Fruit fly (Drosophila melanogaster) whole organism, embryonic: ENCODE data around the gene tup.

Experiments used
- B-H2 ChIP-seq: fragments of 200-800 bp; sonication (Bioruptor generic); optimal IDR thresholded peaks from 2 replicates; lab custom pipeline; 2018; ENCODE audit warnings: missing biosample characterization, mild to moderate bottlenecking, missing genetic modification characterization
- CG10147 ChIP-seq: fragments of 200-800 bp; sonication (Bioruptor generic); optimal IDR thresholded peaks from 2 replicates; lab custom pipeline; 2019; ENCODE audit warnings: missing biosample characterization, mild to moderate bottlenecking, missing genetic modification characterization, moderate library complexity
- CG10274 ChIP-seq: fragments of 200-800 bp; sonication (Bioruptor generic); optimal IDR thresholded peaks from 3 replicates; lab custom pipeline; 2017; ENCODE audit warnings: missing biosample characterization, mild to moderate bottlenecking, missing genetic modification characterization
- CG10462 ChIP-seq: fragments of 200-800 bp; sonication (Bioruptor generic); optimal IDR thresholded peaks from 2 replicates; lab custom pipeline; 2016; ENCODE audit warnings: missing biosample characterization, missing genetic modification characterization
- CG11085 ChIP-seq: fragments of 200-800 bp; sonication (Bioruptor generic); IDR thresholded peaks from 2 replicates; pipeline ENCODE4 v1.3.6; 2022; ENCODE audit warnings: missing biosample characterization, missing genetic modification characterization
- CG11723 ChIP-seq: fragments of 200-800 bp; sonication (Bioruptor generic); optimal IDR thresholded peaks from 2 replicates; lab custom pipeline; 2017; ENCODE audit warnings: missing biosample characterization, mild to moderate bottlenecking, missing genetic modification characterization
- CG12299 ChIP-seq: fragments of 200-800 bp; sonication (Bioruptor generic); optimal IDR thresholded peaks from 2 replicates; lab custom pipeline; 2018; ENCODE audit warnings: missing biosample characterization, mild to moderate bottlenecking, missing genetic modification characterization
- CG15514 ChIP-seq: fragments of 200-800 bp; sonication (Bioruptor generic); optimal IDR thresholded peaks from 3 replicates; lab custom pipeline; 2017; ENCODE audit warnings: missing biosample characterization, missing genetic modification characterization, mild to moderate bottlenecking, moderate library complexity, missing genetic modification reagents
- CG16813 ChIP-seq: fragments of 200-800 bp; sonication (Bioruptor generic); IDR thresholded peaks from 3 replicates; pipeline ENCODE4 v1.3.6; 2022; ENCODE audit warnings: missing biosample characterization, missing genetic modification characterization; ENCODE audit not compliant: partially characterized antibody
- CG17912 ChIP-seq: fragments of 200-800 bp; sonication (Bioruptor generic); optimal IDR thresholded peaks from 2 replicates; lab custom pipeline; 2018; ENCODE audit warnings: missing biosample characterization, mild to moderate bottlenecking, missing genetic modification characterization
- CG2889 ChIP-seq: fragments of 200-800 bp; sonication (Bioruptor generic); IDR thresholded peaks from 3 replicates; pipeline ENCODE4 v1.3.6; 2022; ENCODE audit warnings: missing biosample characterization, missing genetic modification characterization
- CG30403 ChIP-seq: fragments of 200-800 bp; sonication (Bioruptor generic); optimal IDR thresholded peaks from 3 replicates; lab custom pipeline; 2016; ENCODE audit warnings: missing biosample characterization, missing genetic modification characterization
- CG30431 ChIP-seq: fragments of 200-800 bp; sonication (Bioruptor generic); optimal IDR thresholded peaks from 2 replicates; lab custom pipeline; 2017; ENCODE audit warnings: missing biosample characterization, missing genetic modification characterization
- CG31441 ChIP-seq: fragments of 200-800 bp; sonication (Bioruptor generic); IDR thresholded peaks from 2 replicates; pipeline ENCODE4 v1.3.6; 2022; ENCODE audit warnings: missing biosample characterization, missing genetic modification characterization
- CG7745 ChIP-seq: fragments of 200-800 bp; sonication (Bioruptor generic); optimal IDR thresholded peaks from 2 replicates; lab custom pipeline; 2018; ENCODE audit warnings: missing biosample characterization, mild to moderate bottlenecking, missing genetic modification characterization, moderate library complexity
- CG8944 ChIP-seq: fragments of 200-800 bp; sonication (Bioruptor generic); optimal IDR thresholded peaks from 3 replicates; lab custom pipeline; 2016; ENCODE audit warnings: missing biosample characterization, missing genetic modification characterization
- CG9215 ChIP-seq: fragments of 200-800 bp; sonication (Bioruptor generic); IDR thresholded peaks from 2 replicates; pipeline ENCODE4 v1.3.6; 2022; ENCODE audit warnings: missing biosample characterization, missing genetic modification characterization
- Camta ChIP-seq: fragments of 200-800 bp; sonication (Bioruptor generic); optimal IDR thresholded peaks from 2 replicates; lab custom pipeline; 2016; ENCODE audit warnings: missing biosample characterization, missing genetic modification characterization
- D19B ChIP-seq: fragments of 200-800 bp; sonication (Bioruptor generic); optimal IDR thresholded peaks from 2 replicates; lab custom pipeline; 2017; ENCODE audit warnings: missing biosample characterization, mild to moderate bottlenecking, missing genetic modification characterization
- Dip2 ChIP-seq: fragments of 200-800 bp; sonication (Bioruptor generic); IDR thresholded peaks from 2 replicates; pipeline ENCODE4 v1.3.6; 2022; ENCODE audit warnings: missing biosample characterization, missing genetic modification characterization
- Dip3 ChIP-seq: fragments of 200-800 bp; sonication (Bioruptor generic); optimal IDR thresholded peaks from 3 replicates; lab custom pipeline; 2016; ENCODE audit warnings: missing biosample characterization, missing genetic modification characterization
- Elba2 ChIP-seq: fragments of 200-800 bp; sonication (Bioruptor generic); optimal IDR thresholded peaks from 3 replicates; lab custom pipeline; 2016; ENCODE audit warnings: missing biosample characterization, missing genetic modification characterization
- GATAe ChIP-seq: fragments of 200-800 bp; sonication (Bioruptor generic); conservative IDR thresholded peaks from 2 replicates; pipeline ENCODE4 v1.3.6; 2022; ENCODE audit warnings: missing biosample characterization, missing genetic modification characterization
- HHEX ChIP-seq: fragments of 200-800 bp; sonication (Bioruptor generic); optimal IDR thresholded peaks from 3 replicates; lab custom pipeline; 2017; ENCODE audit warnings: missing biosample characterization, mild to moderate bottlenecking, missing genetic modification characterization, missing genetic modification reagents
- Lhr ChIP-seq: fragments of 200-800 bp; sonication (Bioruptor generic); optimal IDR thresholded peaks from 3 replicates; lab custom pipeline; 2017; ENCODE audit warnings: mild to moderate bottlenecking, missing biosample characterization, missing genetic modification reagents, missing genetic modification characterization
- MBD-R2 ChIP-seq: fragments of 200-800 bp; sonication (Bioruptor generic); IDR thresholded peaks from 2 replicates; pipeline ENCODE4 v1.3.6; 2022; ENCODE audit warnings: missing biosample characterization, missing genetic modification characterization
- NK7.1 ChIP-seq: fragments of 200-800 bp; sonication (Bioruptor generic); optimal IDR thresholded peaks from 3 replicates; lab custom pipeline; 2016; ENCODE audit warnings: missing biosample characterization, missing genetic modification characterization
- Nf-YC ChIP-seq: fragments of 200-800 bp; optimal IDR thresholded peaks from 3 replicates; lab custom pipeline; 2019; ENCODE audit warnings: missing biosample characterization, mild to moderate bottlenecking, missing genetic modification characterization, moderate library complexity
- Ravus ChIP-seq: fragments of 200-800 bp; sonication (Bioruptor generic); IDR thresholded peaks from 2 replicates; pipeline ENCODE4 v1.3.6; 2022; ENCODE audit warnings: missing biosample characterization, missing genetic modification characterization
- Sox100B ChIP-seq: fragments of 200-800 bp; sonication (Bioruptor generic); optimal IDR thresholded peaks from 3 replicates; lab custom pipeline; 2018; ENCODE audit warnings: missing biosample characterization, mild to moderate bottlenecking, missing genetic modification characterization
- ara ChIP-seq: fragments of 200-800 bp; sonication (Bioruptor generic); IDR thresholded peaks from 2 replicates; pipeline ENCODE4 v1.3.6; 2022; ENCODE audit warnings: missing biosample characterization, missing genetic modification characterization
- cg ChIP-seq: fragments of 200-800 bp; sonication (Bioruptor generic); optimal IDR thresholded peaks from 3 replicates; lab custom pipeline; 2019; ENCODE audit warnings: missing biosample characterization, mild to moderate bottlenecking, missing genetic modification characterization, moderate library complexity
- dpn ChIP-seq, 2 experiments: fragments of 200-800 bp; sonication (Bioruptor generic); optimal IDR thresholded peaks; 3 replicates each; lab custom pipeline; 2016; ENCODE audit warnings: missing biosample characterization in 2 of 2, missing genetic modification characterization in 2 of 2
- en ChIP-seq: fragments of 200-800 bp; sonication (Bioruptor generic); optimal IDR thresholded peaks from 2 replicates; lab custom pipeline; 2016; ENCODE audit warnings: missing biosample characterization, missing genetic modification characterization
- ind ChIP-seq: fragments of 200-800 bp; sonication (Bioruptor generic); optimal IDR thresholded peaks from 3 replicates; lab custom pipeline; 2016; ENCODE audit warnings: missing biosample characterization, missing genetic modification characterization
- inv ChIP-seq: fragments of 200-800 bp; sonication (Bioruptor generic); IDR thresholded peaks from 2 replicates; pipeline ENCODE4 v1.3.6; 2022; ENCODE audit warnings: missing biosample characterization, missing genetic modification characterization; ENCODE audit not compliant: partially characterized antibody
- mld ChIP-seq: fragments of 200-800 bp; sonication (Bioruptor generic); IDR thresholded peaks from 3 replicates; pipeline ENCODE4 v1.3.6; 2022; ENCODE audit warnings: missing biosample characterization, missing genetic modification characterization; ENCODE audit not compliant: partially characterized antibody
- nom ChIP-seq: fragments of 200-800 bp; sonication (Bioruptor generic); optimal IDR thresholded peaks from 2 replicates; lab custom pipeline; 2017; ENCODE audit warnings: missing biosample characterization, missing genetic modification characterization, mild to moderate bottlenecking, moderate library complexity, missing genetic modification reagents
- p53 ChIP-seq: fragments of 200-800 bp; sonication (Bioruptor generic); optimal IDR thresholded peaks from 2 replicates; lab custom pipeline; 2016; ENCODE audit warnings: missing biosample characterization, missing genetic modification characterization
- pan ChIP-seq, 4 experiments: fragments of >200 bp in 3 of 4; fragments of 200-800 bp in 1 of 4; sonication (Bioruptor generic) in 1 of 4; optimal IDR thresholded peaks in 3 of 4; IDR thresholded peaks in 1 of 4; 2 replicates each; pipeline versions ENCODE4 v1.3.6 to Lab custom; 2017 to 2022; ENCODE audit warnings: missing biosample characterization in 2 of 4, missing genetic modification characterization in 2 of 4, mixed read lengths in 1 of 4
- salm ChIP-seq: fragments of 200-800 bp; sonication (Bioruptor generic); optimal IDR thresholded peaks from 2 replicates; lab custom pipeline; 2018; ENCODE audit warnings: missing biosample characterization, mild to moderate bottlenecking, missing genetic modification characterization
- seq ChIP-seq: fragments of 200-800 bp; sonication (Bioruptor generic); IDR thresholded peaks from 2 replicates; pipeline ENCODE4 v1.3.6; 2022; ENCODE audit warnings: missing biosample characterization, missing genetic modification characterization
- sim ChIP-seq: fragments of 200-800 bp; sonication (Bioruptor generic); IDR thresholded peaks from 2 replicates; pipeline ENCODE4 v1.3.6; 2022; ENCODE audit warnings: missing biosample characterization, missing genetic modification characterization
- slou ChIP-seq: fragments of 200-800 bp; sonication (Bioruptor generic); optimal IDR thresholded peaks from 3 replicates; lab custom pipeline; 2016; ENCODE audit warnings: missing biosample characterization, missing genetic modification characterization
- sob ChIP-seq: fragments of 200-800 bp; sonication (Bioruptor generic); IDR thresholded peaks from 2 replicates; pipeline ENCODE4 v1.3.6; 2022; ENCODE audit warnings: missing biosample characterization, missing genetic modification characterization
- trh ChIP-seq: fragments of 200-800 bp; sonication (Bioruptor generic); optimal IDR thresholded peaks from 2 replicates; lab custom pipeline; 2016; ENCODE audit warnings: missing biosample characterization, missing genetic modification characterization
- twi ChIP-seq: fragments of 200-800 bp; optimal IDR thresholded peaks from 2 replicates; lab custom pipeline; 2019; ENCODE audit warnings: missing biosample characterization, mild to moderate bottlenecking, missing genetic modification characterization, moderate library complexity
- yki ChIP-seq: fragments of >200 bp; optimal IDR thresholded peaks from 3 replicates; lab custom pipeline; 2018

The tup gene

DNA sequence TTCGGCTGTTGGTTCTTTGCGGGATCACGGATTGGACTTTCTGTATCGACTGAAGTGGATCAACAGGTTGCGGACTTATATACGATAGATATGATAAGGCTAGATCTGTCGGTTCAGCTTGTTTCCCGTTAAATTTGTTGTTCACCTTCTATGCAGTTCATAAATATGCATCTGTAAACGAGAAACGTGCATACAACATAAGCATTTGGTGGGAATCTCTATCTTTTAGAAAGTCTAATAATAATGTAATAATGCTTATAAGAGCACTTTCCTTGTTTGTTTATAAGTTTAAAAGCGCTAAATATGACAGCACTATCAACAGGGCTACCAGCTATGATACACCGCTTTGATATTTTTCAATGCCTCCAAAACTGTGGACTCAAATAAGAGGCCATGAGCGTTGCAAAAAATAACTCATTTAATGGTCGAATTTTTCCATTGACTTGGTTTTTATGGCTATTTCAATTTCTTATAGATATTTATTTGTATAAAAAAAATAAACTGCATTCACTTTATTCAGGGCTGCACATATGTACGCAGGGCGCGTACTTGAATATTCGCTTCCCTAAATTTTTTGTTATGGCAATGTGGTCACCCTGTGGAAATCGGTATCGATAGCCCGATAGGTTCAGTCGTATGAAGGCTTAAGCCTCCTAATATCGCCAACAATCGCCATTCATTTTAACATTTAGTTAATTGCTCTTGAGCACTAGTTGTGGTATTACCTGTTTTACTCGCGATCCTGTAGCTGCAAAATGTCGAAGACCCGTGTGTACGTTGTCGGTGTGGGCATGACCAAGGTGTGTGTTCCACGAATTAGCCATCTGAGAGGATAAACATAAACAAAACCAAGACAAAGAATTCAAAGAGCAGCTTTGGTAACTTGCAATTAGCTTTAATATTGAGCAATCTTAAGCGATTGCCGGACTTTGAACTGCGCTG lies 50.2 kb downstream of the tup start, which contains the start of the genes CG17597 and ScpX (continued):
- TF ChIP-seq trh, result no peak
- peak; percentile 65 for TF ChIP-seq inv (GFP tag; lab: Robert Waterston, UW)
- no peak for TF ChIP-seq seq (GFP tag; lab: Robert Waterston, UW)
- peak; percentile 61 for TF ChIP-seq MBD-R2 (GFP tag; lab: Robert Waterston, UW)
- no peak for TF ChIP-seq CG7745 (tag; lab: Kevin White, UChicago)
- no peak for TF ChIP-seq cg (GFP tag; lab: Kevin White, UChicago)
- peak; percentile 46 for TF ChIP-seq CG8944 (GFP tag; lab: Kevin White, UChicago)
- TF ChIP-seq p53 (GFP tag; lab: Kevin White, UChicago), result peak; percentile 28
- TF ChIP-seq CG2889 (GFP tag; lab: Robert Waterston, UW), result no peak
- TF ChIP-seq CG11085 (GFP tag; lab: Robert Waterston, UW), result peak; percentile 49; the same call in 1 of the 2 replicates
- peak; percentile 77 for TF ChIP-seq CG30403 (GFP tag; lab: Kevin White, UChicago)
- TF ChIP-seq Ravus (GFP tag; lab: Robert Waterston, UW), result no peak
- TF ChIP-seq B-H2, result peak; percentile 63
- peak; percentile 23 for TF ChIP-seq CG10462
- TF ChIP-seq pan (optimal IDR thresholded peaks at IDR 0.05; lab: Kevin White, UChicago), result no peak
- TF ChIP-seq pan (GFP tag; optimal IDR thresholded peaks at IDR 0.05 in 1 of 2, IDR thresholded peaks at IDR 0.05 in 1 of 2), result no peak
- no peak; the same call in 1 of the 2 replicates for TF ChIP-seq ara (GFP tag; lab: Robert Waterston, UW)
- TF ChIP-seq CG10147 (GFP tag; lab: Kevin White, UChicago), result peak; percentile 60
- peak; percentile 47 to 68 for TF ChIP-seq dpn (GFP tag; optimal IDR thresholded peaks at IDR 0.05; lab: Kevin White, UChicago)
- peak; percentile 64 for TF ChIP-seq CG9215 (GFP tag; lab: Robert Waterston, UW)
- TF ChIP-seq CG12299 (tag; lab: Kevin White, UChicago), result peak; percentile 16
- TF ChIP-seq sim (GFP tag; lab: Robert Waterston, UW), result no peak
- TF ChIP-seq nom (GFP tag; lab: Kevin White, UChicago), result peak; percentile 87
- TF ChIP-seq yki (lab: Kevin White, UChicago), result no peak
- TF ChIP-seq Camta (GFP tag; lab: Kevin White, UChicago), result peak; percentile 57
- TF ChIP-seq ind (GFP tag; lab: Kevin White, UChicago), result peak; percentile 72
- TF ChIP-seq CG10274 (GFP tag; lab: Kevin White, UChicago), result no peak
- TF ChIP-seq GATAe, result peak; percentile 80
- TF ChIP-seq CG30431, result peak; percentile 47
- TF ChIP-seq CG16813, result peak; percentile 81
- TF ChIP-seq Dip2 (GFP tag; lab: Robert Waterston, UW), result no peak
- peak; percentile 60 for TF ChIP-seq CG31441 (GFP tag; lab: Robert Waterston, UW)
- TF ChIP-seq en (GFP tag; lab: Kevin White, UChicago), result no peak
- peak; percentile 39 for TF ChIP-seq HHEX (GFP tag; lab: Kevin White, UChicago)
- peak; percentile 54 for TF ChIP-seq Sox100B (GFP tag; lab: Kevin White, UChicago)
- TF ChIP-seq D19B (GFP tag; lab: Kevin White, UChicago), result peak; percentile 44
- TF ChIP-seq Nf-YC (tag; lab: Kevin White, UChicago), result peak; percentile 59
- no peak for TF ChIP-seq CG11723
- peak; percentile 14 for TF ChIP-seq Elba2
- peak; percentile 54 for TF ChIP-seq twi (tag; lab: Kevin White, UChicago)
- TF ChIP-seq Dip3 (GFP tag; lab: Kevin White, UChicago), result peak; percentile 60
- TF ChIP-seq mld (GFP tag; lab: Robert Waterston, UW), result peak; percentile 90
- no peak for TF ChIP-seq NK7.1 (GFP tag; lab: Kevin White, UChicago)
- no peak for TF ChIP-seq CG17912 (GFP tag; lab: Kevin White, UChicago)
- TF ChIP-seq slou (GFP tag; lab: Kevin White, UChicago), result peak; percentile 70
- TF ChIP-seq Lhr, result peak; percentile 69
- 0 out of 2 replicates have a peak, but pooled peaks have one; percentile 45 for TF ChIP-seq sob (GFP tag; lab: Robert Waterston, UW)
- no peak for TF ChIP-seq salm (tag; lab: Kevin White, UChicago)
- TF ChIP-seq CG15514 (GFP tag; lab: Kevin White, UChicago), result peak; percentile 82
